Worm (Caenorhabditis elegans): ENCODE results near the gene C15H9.5.

C15H9.5 gene

DNA sequence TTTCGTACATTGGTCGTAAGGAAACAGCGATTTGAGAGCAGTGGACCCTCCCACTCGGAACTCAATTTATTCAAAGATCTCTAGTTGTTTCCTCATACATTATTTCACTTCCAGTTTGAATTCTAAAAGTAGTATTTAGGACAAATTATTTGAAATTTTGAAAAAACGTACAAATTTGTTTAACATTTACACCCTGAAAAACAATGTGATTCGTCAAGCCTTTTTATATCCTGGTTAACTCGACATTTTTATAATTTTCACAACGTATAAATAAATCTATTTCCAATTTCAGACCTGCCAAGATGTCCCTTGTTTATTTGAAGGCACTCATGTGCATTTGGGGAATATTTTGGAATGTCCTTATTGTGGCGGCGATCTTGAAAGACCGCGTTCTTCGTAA is 22.4 kb downstream of the C15H9.5 start, which contains the start of gene C15H9.3:
Gene C15H9.3 (plus strand): TSS at position 301 of the 400 bp plus-strand sequence.
- TF ChIP-seq M03D4.4 (tag; optimal IDR thresholded peaks at IDR 0.05) (no peak), nhr-2 (tag; optimal IDR thresholded peaks at IDR 0.05) (no peak), ceh-39 (tag; optimal IDR thresholded peaks at IDR 0.05) (no peak), drap-1 (GFP tag; optimal IDR thresholded peaks at IDR 0.05) (no peak), nhr-12 (tag; optimal IDR thresholded peaks at IDR 0.05) (no peak), mep-1 (tag; optimal IDR thresholded peaks at IDR 0.05) (no peak), nhr-28 (tag; optimal IDR thresholded peaks at IDR 0.05) (no peak), lin-13 (tag; optimal IDR thresholded peaks at IDR 0.05) (no peak), bed-3 (GFP tag; optimal IDR thresholded peaks at IDR 0.05) (no peak)

DNA sequence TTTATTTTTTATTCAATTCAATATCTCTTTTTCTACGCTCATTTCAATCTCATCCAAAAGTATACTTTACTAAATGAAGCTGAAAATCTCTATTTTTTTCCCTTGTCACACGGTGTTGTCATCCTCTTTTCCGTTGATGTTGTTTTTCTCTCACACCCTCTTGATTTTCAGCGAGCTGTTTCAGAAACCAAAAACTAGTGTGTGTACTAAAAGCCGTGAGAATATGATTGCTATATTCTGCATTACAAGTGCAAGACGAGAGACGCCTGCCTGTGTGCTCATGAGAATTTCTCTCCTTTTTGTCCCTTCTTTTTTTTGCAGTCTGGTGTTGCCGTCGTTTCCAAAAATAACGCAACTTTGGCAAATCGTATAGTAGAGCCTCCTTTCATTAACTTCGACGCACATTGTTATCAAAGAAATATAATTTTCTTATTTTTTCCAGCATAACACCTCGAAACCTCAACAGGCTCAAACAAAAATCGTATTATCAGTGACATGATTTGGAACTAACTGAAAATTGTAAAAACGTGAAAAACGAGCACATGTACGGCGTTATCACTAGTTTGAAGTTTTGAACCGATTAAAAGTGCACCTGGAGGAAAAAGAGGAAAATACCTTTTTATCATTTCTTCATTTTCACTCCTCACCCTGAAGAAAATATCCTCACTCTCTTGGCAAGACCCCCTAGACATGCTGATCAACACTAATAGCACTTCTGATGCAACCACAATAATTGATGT is 25.2 kb downstream of the C15H9.5 start, which contains the start of gene C15H9.2:
Gene C15H9.2 (plus strand): TSS at position 441 of the 740 bp plus-strand sequence.
- no peak for TF ChIP-seq ces-1 (GFP tag; optimal IDR thresholded peaks at IDR 0.05)

DNA sequence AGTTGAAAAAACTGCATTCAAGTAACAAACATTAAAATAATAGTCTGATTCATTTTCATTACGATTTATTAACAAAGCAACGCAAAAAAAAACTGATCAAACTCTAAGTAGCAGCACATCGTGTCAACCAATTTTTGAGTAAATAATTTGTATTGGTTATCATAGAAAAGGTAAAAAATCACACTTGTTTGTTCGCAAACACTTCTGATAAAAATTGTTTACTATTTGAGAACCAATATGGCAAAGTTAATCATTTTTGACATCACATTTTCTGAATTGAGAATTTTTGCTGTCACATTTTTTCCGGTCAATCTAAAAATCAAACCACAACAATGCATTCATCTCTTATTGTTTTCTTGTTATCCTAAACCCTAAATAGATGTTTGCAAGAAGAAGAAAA is 28.2 kb downstream of the C15H9.5 start:
- TF ChIP-seq unc-120 (tag; optimal IDR thresholded peaks at IDR 0.05; ENCODE audit: poor library complexity, severe bottlenecking): no peak
- no peak for TF ChIP-seq nhr-28 (tag; optimal IDR thresholded peaks at IDR 0.05)
- no peak for TF ChIP-seq bed-3 (GFP tag; optimal IDR thresholded peaks at IDR 0.05)
- no peak for TF ChIP-seq unc-62 (GFP tag; optimal IDR thresholded peaks at IDR 0.05)
- TF ChIP-seq ztf-11 (tag; optimal IDR thresholded peaks at IDR 0.05): no peak
- no peak for TF ChIP-seq nhr-12 (tag; optimal IDR thresholded peaks at IDR 0.05)

DNA sequence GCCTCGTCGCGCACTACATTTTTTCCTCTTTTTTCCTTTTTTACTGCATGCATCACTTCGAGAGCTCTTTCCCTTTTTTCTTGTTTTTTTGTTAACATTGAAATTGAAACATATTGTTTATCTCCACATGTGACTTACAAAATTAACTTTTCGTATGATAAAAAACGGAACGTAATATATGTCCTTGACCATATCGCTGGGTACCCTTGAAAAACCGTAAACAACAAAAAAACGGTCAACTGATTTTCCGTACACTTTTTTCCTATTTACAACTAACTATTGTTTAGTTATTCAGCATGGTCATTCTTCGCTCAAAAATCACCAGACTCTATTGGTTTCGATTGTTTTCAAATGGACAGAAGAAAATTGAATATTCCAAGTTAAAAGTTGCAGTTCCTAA is 28.9 kb downstream of the C15H9.5 start, which contains the start of gene nnt-1:
Gene nnt-1 (plus strand): TSS at position 286 of the 400 bp plus-strand sequence.
- TF ChIP-seq sptf-1 (tag; optimal IDR thresholded peaks at IDR 0.05) (no peak), elt-3 (tag; optimal IDR thresholded peaks at IDR 0.05) (no peak), sem-2 (GFP tag; optimal IDR thresholded peaks at IDR 0.05) (no peak), nhr-237 (tag; optimal IDR thresholded peaks at IDR 0.05) (no peak), unc-62 (GFP tag; optimal IDR thresholded peaks at IDR 0.05) (no peak), mls-2 (tag; optimal IDR thresholded peaks at IDR 0.05) (no peak), flh-1 (GFP tag; optimal IDR thresholded peaks at IDR 0.05) (no peak), unc-39 (tag; optimal IDR thresholded peaks at IDR 0.05) (no peak), mep-1 (tag; optimal IDR thresholded peaks at IDR 0.05) (no peak), ham-2 (GFP tag; optimal IDR thresholded peaks at IDR 0.05) (no peak), nhr-76 (tag; optimal IDR thresholded peaks at IDR 0.05) (no peak), pha-4 (tag; optimal IDR thresholded peaks at IDR 0.05) (no peak), ces-1 (GFP tag; optimal IDR thresholded peaks at IDR 0.05) (no peak), nhr-12 (tag; optimal IDR thresholded peaks at IDR 0.05) (no peak), lin-13 (tag; optimal IDR thresholded peaks at IDR 0.05) (no peak), ceh-39 (tag; optimal IDR thresholded peaks at IDR 0.05) (no peak), elt-1 (tag; optimal IDR thresholded peaks at IDR 0.05; ENCODE audit: borderline replicate concordance, insufficient read depth) (no peak), cnd-1 (tag; optimal IDR thresholded peaks at IDR 0.05) (no peak), snpc-4 (tag; optimal IDR thresholded peaks at IDR 0.05) (no peak)

DNA sequence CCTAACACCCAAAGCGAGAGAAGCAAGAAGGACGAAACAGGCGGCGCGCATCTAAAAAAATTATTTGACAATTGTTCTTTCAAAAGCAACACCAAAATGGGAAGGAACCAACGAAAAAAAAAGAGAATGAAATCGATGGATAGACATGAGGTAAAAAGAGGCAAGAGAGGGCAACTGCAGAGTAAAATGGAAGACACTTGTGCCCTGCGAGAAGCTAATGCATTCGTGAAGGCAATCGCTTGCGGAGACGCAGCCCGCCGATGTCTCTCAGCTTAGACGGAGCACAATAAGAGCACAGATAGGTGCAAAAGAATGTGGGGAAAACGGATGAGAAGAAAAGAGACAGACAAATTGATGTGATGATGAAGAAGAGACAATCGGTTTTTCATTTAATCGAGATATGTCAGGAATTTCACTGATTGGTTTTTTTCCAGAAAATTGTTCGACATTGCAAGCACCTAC is 35.2 kb downstream of the C15H9.5 start, which contains the start of gene C15H9.9:
Gene C15H9.9 (minus strand): TSS at position 51 of the 462 bp plus-strand sequence.
- TF ChIP-seq unc-62 (GFP tag; optimal IDR thresholded peaks at IDR 0.05): peak; percentile 54
- TF ChIP-seq ces-1 (GFP tag; optimal IDR thresholded peaks at IDR 0.05): peak; percentile 75
- TF ChIP-seq unc-120 (tag; optimal IDR thresholded peaks at IDR 0.05; ENCODE audit: poor library complexity, severe bottlenecking): peak; percentile 77
- TF ChIP-seq ceh-83 (GFP tag; optimal IDR thresholded peaks at IDR 0.05): no peak
- TF ChIP-seq mab-5 (tag; optimal IDR thresholded peaks at IDR 0.05): no peak
- peak; percentile 36 for TF ChIP-seq hlh-1 (tag; optimal IDR thresholded peaks at IDR 0.05)

DNA sequence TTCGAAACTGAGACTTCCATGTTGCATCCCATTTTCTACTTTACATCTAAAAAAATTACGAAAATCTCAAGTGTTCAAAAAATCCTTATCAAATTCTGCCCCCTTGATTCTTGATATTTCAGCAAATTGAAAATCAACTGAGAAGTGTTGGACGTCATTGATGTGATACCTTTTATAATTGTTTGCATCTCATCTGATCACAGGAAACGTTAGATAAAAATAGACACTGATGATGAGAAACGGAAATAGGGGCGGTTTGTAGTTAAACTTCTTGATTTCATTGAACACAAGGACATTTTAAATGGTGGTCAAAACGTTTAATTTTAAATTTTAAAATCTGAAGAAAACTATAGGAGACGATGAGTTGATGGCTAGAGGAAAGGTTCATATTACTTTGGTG is 35.7 kb downstream of the C15H9.5 start:
- TF ChIP-seq bed-3 (GFP tag; optimal IDR thresholded peaks at IDR 0.05) (no peak), nhr-237 (tag; optimal IDR thresholded peaks at IDR 0.05) (no peak), ceh-39 (tag; optimal IDR thresholded peaks at IDR 0.05) (no peak), ceh-43 (GFP tag; optimal IDR thresholded peaks at IDR 0.05) (no peak)

Data from whole organism, mixed stage, embryonic.